Fruit fly (Drosophila melanogaster): Measurements from ENCODE around the gene Dop1R1.

Gene Dop1R1

DNA sequence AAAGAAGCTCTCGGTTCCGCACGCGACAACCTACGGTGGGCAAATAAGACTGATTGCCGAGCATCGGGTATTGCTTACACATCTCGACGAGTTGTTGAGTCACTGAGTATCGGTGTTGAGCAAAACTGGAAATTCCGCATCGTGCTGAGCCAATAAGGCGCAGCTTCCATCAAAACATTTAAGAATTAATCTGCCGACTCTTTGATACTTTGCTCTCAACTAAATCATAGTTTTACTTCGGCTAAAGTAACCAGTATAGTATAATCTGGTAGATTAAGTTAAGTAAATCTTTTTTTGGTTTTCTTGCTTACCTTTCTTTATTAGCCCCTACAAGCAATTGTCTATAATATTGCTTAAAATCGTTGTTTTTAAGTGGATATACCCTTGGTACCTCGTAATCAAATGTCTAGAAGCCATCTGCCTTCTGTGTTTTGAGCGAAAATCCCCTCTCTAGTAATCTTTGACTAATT, 9.5 kb upstream of the Dop1R1 start, which contains the start of gene Sp212:
Gene Sp212, minus strand, starts transcription at position 51 of the 470 bp plus-strand sequence.
- no peak for TF ChIP-seq Mio (GFP tag; optimal IDR thresholded peaks at IDR 0.05)
- TF ChIP-seq Abd-B (GFP tag; optimal IDR thresholded peaks at IDR 0.05) = no peak
- TF ChIP-seq h (GFP tag; optimal IDR thresholded peaks at IDR 0.05) = no peak
- no peak for TF ChIP-seq Hr78 (GFP tag; optimal IDR thresholded peaks at IDR 0.05)
- TF ChIP-seq Myc (optimal IDR thresholded peaks at IDR 0.05) = no peak
- TF ChIP-seq tai (GFP tag; optimal IDR thresholded peaks at IDR 0.05) = no peak
- TF ChIP-seq N (GFP tag; optimal IDR thresholded peaks at IDR 0.05) = no peak
- peak in 1 of 2 experiments; percentile 0 for TF ChIP-seq foxo (GFP tag; optimal IDR thresholded peaks at IDR 0.05)
- TF ChIP-seq Sp1 (GFP tag; optimal IDR thresholded peaks at IDR 0.05) = no peak

DNA sequence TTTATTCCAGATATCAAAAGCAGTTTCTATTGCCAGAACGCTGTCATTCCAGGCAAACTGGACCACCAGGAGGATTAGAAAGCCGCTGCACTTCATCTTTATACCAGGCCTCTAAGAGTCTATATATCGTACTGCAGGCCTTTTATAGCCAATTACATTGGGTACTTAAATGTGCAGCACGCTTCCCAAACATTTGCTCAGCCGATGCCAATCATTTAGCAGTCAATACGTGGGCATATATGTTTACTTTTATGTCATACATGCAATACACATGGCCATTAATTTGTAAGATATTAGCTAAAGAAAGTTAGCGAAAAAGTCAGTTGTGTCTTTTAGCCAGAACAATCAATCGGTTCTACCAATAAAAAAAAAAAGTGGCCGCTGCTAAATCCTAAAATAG, 6.9 kb upstream of the Dop1R1 start, which contains the start of gene CG33109:
Gene CG33109, minus strand, starts transcription at position 101 of the 400 bp plus-strand sequence.
- no peak for TF ChIP-seq lola (GFP tag; optimal IDR thresholded peaks at IDR 0.05)
- no peak for TF ChIP-seq h (GFP tag; optimal IDR thresholded peaks at IDR 0.05)
- TF ChIP-seq rgr (GFP tag; optimal IDR thresholded peaks at IDR 0.05) = no peak
- no peak for TF ChIP-seq Hr83 (GFP tag; optimal IDR thresholded peaks at IDR 0.05; ENCODE audit: poor library complexity, severe bottlenecking)
- TF ChIP-seq Hnf4 (GFP tag; optimal IDR thresholded peaks at IDR 0.05) = no peak

DNA sequence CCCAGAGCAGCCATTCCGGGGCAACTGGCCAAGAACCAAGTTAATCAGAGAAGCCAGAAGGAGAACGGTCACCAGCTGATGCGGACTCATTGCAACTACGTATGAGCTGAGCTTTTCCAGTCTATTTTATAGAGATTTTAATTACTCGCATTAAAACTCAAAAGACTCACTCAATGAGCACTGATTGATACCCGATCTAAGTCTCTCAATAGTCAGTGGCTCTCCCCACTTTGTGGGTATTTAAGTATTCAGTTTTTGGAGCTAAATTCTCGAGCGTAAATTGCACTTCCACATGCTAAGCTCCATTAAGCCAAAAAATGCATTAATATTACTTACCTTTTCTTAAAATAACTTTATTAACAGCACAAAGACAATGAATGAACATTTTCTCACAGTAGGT, 5.5 kb upstream of the Dop1R1 start, which contains the start of gene CG31326:
Gene CG31326, minus strand, starts transcription at position 101 of the 400 bp plus-strand sequence.
- TF ChIP-seq GATAd (GFP tag; optimal IDR thresholded peaks at IDR 0.05) (no peak), sv (GFP tag; optimal IDR thresholded peaks at IDR 0.05) (no peak), CrebA (GFP tag; optimal IDR thresholded peaks at IDR 0.05; ENCODE audit: borderline replicate concordance) (no peak), Vsx2 (GFP tag; optimal IDR thresholded peaks at IDR 0.05; ENCODE audit: partially characterized antibody) (no peak), CG32264 (GFP tag; optimal IDR thresholded peaks at IDR 0.05) (no peak), Abd-B (GFP tag; optimal IDR thresholded peaks at IDR 0.05) (no peak), HLH106 (tag; optimal IDR thresholded peaks at IDR 0.05) (no peak), dl (GFP tag; optimal IDR thresholded peaks at IDR 0.05; ENCODE audit: insufficient read depth in 1 of 2, partially characterized antibody in 2 of 2) (no peak), lola (GFP tag; optimal IDR thresholded peaks at IDR 0.05) (no peak)

DNA sequence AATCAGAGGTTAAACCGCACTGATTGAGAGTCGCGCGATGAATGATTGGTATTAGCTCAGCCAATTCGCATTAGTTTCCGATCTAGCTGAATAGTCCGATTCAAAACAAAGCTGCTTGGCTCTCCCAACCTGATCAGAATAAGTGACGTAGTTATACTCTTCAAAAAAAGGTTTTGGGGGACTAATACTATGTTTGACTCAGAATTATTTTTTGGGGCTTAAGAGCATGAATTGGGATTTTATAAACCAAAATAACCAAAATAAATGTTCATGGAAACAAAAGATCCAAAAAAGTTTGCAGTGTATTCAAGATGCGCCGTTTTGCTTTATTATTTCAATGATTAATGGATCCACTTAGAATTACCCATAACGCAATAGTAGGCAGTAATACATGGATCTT, 3.2 kb upstream of the Dop1R1 start, which contains the start of gene CG9649:
Gene CG9649, minus strand, starts transcription at position 44 of the 400 bp plus-strand sequence.
- TF ChIP-seq dsf (GFP tag; optimal IDR thresholded peaks at IDR 0.05; ENCODE audit: borderline replicate concordance) = no peak
- no peak for TF ChIP-seq psq (GFP tag; optimal IDR thresholded peaks at IDR 0.05)
- TF ChIP-seq CG9705 (GFP tag; optimal IDR thresholded peaks at IDR 0.05) = no peak
- TF ChIP-seq tai (GFP tag; optimal IDR thresholded peaks at IDR 0.05) = no peak
- TF ChIP-seq lola (GFP tag; optimal IDR thresholded peaks at IDR 0.05) = no peak
- TF ChIP-seq ey (GFP tag; optimal IDR thresholded peaks at IDR 0.05) = no peak
- TF ChIP-seq dmrt93B (GFP tag; optimal IDR thresholded peaks at IDR 0.05) = no peak
- no peak for TF ChIP-seq rgr (GFP tag; optimal IDR thresholded peaks at IDR 0.05)
- no peak for TF ChIP-seq brk (GFP tag; optimal IDR thresholded peaks at IDR 0.05)
- TF ChIP-seq pan (optimal IDR thresholded peaks at IDR 0.05) = no peak
- no peak for TF ChIP-seq OdsH (GFP tag; optimal IDR thresholded peaks at IDR 0.05)

DNA sequence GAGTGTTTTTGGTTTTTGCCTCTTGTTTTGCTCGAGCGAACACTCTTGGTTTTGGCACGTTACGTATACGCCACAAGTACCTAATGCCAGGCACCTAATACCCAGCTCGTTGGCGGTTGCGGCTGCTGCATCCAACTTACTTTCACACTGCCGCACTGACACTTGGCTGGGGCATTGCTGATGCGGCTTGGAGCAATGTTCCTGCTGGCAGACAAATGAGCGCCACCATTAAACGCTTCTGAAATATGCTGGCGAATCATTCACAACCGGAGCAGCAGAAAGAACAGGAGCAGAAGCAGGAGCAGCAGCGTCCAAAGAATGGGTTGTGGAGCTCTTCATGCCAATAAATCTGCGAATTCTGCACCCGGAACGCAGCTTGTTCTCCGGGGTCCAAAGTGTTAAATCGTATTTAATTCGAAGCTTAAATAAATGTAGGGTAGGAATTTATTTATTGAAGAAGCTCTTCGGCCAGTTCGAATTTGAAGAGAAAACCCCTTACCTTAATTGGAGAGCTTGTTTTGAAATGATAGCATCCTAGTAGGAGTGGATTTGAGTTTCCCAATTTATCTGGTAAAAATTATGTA, 52.3 kb downstream of the Dop1R1 start, which contains the start of gene CG3199:
Gene CG3199, plus strand, starts transcription at position 534 of the 584 bp plus-strand sequence.
- TF ChIP-seq sv (GFP tag; optimal IDR thresholded peaks at IDR 0.05) = no peak
- no peak for TF ChIP-seq woc (GFP tag; optimal IDR thresholded peaks at IDR 0.05)
- TF ChIP-seq sage (GFP tag; optimal IDR thresholded peaks at IDR 0.05) = no peak
- TF ChIP-seq Abd-B (GFP tag; optimal IDR thresholded peaks at IDR 0.05) = no peak
- TF ChIP-seq Rel (GFP tag; optimal IDR thresholded peaks at IDR 0.05) = no peak
- TF ChIP-seq Rel (tag; optimal IDR thresholded peaks at IDR 0.05) = no peak
- no peak for TF ChIP-seq Hnf4 (GFP tag; optimal IDR thresholded peaks at IDR 0.05)
- no peak for TF ChIP-seq Hr78 (GFP tag; optimal IDR thresholded peaks at IDR 0.05)
- no peak for TF ChIP-seq brk (GFP tag; optimal IDR thresholded peaks at IDR 0.05)
- no peak for TF ChIP-seq br (GFP tag; optimal IDR thresholded peaks at IDR 0.05)
- TF ChIP-seq Vsx2 (GFP tag; optimal IDR thresholded peaks at IDR 0.05; ENCODE audit: partially characterized antibody) = no peak
